Worm (Caenorhabditis elegans) whole organism, midembryonic: ENCODE data around the gene ptr-18.

Source experiments
- flt-1 ChIP-seq: fragments of 200-800 bp; sonication (Bioruptor generic); IDR thresholded peaks from 2 replicates; pipeline ENCODE4 v1.3.6; 2022; ENCODE audit warnings: missing genetic modification characterization, missing compliant biosample characterization
- med-1 ChIP-seq: sonication (generic microtip); optimal IDR thresholded peaks from 2 replicates; lab custom pipeline; 2017; ENCODE audit warnings: missing genetic modification characterization, mild to moderate bottlenecking, missing compliant biosample characterization, antibody characterized with exemption, missing genetic modification reagents; ENCODE audit not compliant: insufficient read depth

DNA sequence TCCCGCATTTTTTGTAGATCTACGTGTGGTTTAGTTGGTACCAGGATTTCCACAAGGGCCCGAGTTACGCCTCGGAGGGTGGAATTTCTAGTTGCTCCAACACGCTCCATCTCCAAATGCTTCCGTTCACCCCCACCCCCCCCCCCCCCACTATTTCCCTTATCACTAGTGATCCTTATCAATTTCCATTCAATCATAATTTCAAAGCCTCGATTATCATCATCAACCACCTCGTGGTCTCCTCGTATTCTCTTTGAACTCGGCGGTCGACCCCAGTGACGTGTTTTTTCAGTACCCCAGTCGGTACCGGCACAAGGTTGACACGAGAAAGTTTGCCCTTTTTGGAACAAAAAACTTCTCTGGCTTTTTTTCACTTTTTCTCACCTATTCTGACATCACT is 17.5 kb downstream of the ptr-18 start:
- TF ChIP-seq med-1 (GFP tag; lab: Kevin White, UChicago) (no peak), flt-1 (GFP tag; lab: Robert Waterston, UW) (no peak)
